Worm (Caenorhabditis elegans) whole organism, L2 larva: ENCODE data around the gene F43C11.6.

ENCODE experiments used
- ama-1 ChIP-seq: fragments of 150-350 bp; optimal IDR thresholded peaks from 2 replicates; lab custom pipeline; 2018; ENCODE audit warnings: inconsistent platforms
- blmp-1 ChIP-seq: sonication (generic microtip); optimal IDR thresholded peaks from 2 replicates; lab custom pipeline; 2017; ENCODE audit warnings: missing genetic modification characterization, mild to moderate bottlenecking, missing compliant biosample characterization, antibody characterized with exemption, moderate library complexity; ENCODE audit not compliant: insufficient read depth
- egl-27 ChIP-seq: sonication (generic microtip); optimal IDR thresholded peaks from 3 replicates; lab custom pipeline; 2017; ENCODE audit warnings: missing biosample characterization, missing genetic modification reagents, missing genetic modification characterization
- nhr-129 ChIP-seq: fragments of 150-350 bp; optimal IDR thresholded peaks from 2 replicates; lab custom pipeline; 2014; ENCODE audit warnings: missing biosample characterization, missing genetic modification characterization
- ztf-11 ChIP-seq: sonication (generic microtip); optimal IDR thresholded peaks from 2 replicates; lab custom pipeline; 2017; ENCODE audit warnings: missing biosample characterization, missing genetic modification characterization

DNA sequence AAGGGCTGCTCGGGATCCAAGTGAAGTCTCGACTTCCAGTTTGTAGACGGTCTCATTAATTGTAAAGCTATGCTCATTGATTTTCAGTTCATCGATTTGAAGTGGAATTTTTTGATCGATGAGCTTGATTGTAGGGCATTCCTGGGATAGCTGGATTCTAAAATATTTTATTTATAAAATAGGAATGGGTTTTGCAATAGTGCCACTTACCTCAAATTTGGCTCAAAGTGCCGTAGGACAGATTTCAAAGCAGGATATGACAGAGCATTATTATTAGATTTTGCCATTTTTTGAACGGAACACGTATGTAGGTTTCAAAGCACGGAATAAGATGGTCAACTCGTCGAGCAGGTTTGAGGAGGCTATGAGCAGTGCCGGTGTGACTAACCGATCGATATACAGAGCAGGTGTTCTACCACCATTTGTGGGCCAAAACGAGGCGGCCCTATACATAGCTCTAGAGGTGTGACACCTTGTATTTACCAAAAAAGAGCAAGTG, 46.4 kb upstream of the F43C11.6 start, which contains the start of gene fbxc-25:
- TF ChIP-seq ama-1 (no peak), blmp-1 (tag; lab: Kevin White, UChicago) (no peak), egl-27 (no peak), nhr-129 (tag; lab: Kevin White, UChicago) (no peak), ztf-11 (tag; lab: Kevin White, UChicago) (no peak)
